Worm (Caenorhabditis elegans) whole organism, L1 larva: ENCODE data around the gene T11B7.5.

ENCODE experiments used
- aly-2 ChIP-seq: fragments of 150-350 bp; optimal IDR thresholded peaks from 2 replicates; lab custom pipeline; 2014; ENCODE audit warnings: missing biosample characterization, missing genetic modification characterization
- dsc-1 ChIP-seq: sonication (generic microtip); optimal IDR thresholded peaks from 2 replicates; lab custom pipeline; 2016; ENCODE audit warnings: mild to moderate bottlenecking, missing genetic modification characterization, missing compliant biosample characterization
- efl-3 ChIP-seq: fragments of 200-800 bp; sonication (Bioruptor generic); optimal IDR thresholded peaks from 2 replicates; lab custom pipeline; 2018; ENCODE audit warnings: mild to moderate bottlenecking, missing genetic modification characterization, missing compliant biosample characterization
- nhr-237 ChIP-seq: fragments of 150-350 bp; optimal IDR thresholded peaks from 2 replicates; lab custom pipeline; 2014; ENCODE audit warnings: missing biosample characterization, missing genetic modification characterization
- unc-130 ChIP-seq: fragments of 150-350 bp; optimal IDR thresholded peaks from 2 replicates; lab custom pipeline; 2017; ENCODE audit warnings: missing biosample characterization, missing genetic modification characterization, inconsistent platforms
- unc-62 ChIP-seq: fragments of 150-350 bp; optimal IDR thresholded peaks from 2 replicates; lab custom pipeline; 2014; ENCODE audit warnings: missing biosample characterization, missing genetic modification reagents, missing genetic modification characterization

ce11 chrIV:8865343-8865742 is 9.5 kb upstream of the T11B7.5 start, which contains the start of gene C09G9.1:
- TF ChIP-seq unc-130 (tag; lab: Kevin White, UChicago) (no peak), efl-3 (GFP tag; lab: Kevin White, UChicago) (no peak), unc-62 (GFP tag; lab: Kevin White, UChicago) (no peak), aly-2 (tag; lab: Kevin White, UChicago) (no peak), nhr-237 (no peak), dsc-1 (tag; lab: Kevin White, UChicago) (no peak)
